Fruit fly (Drosophila melanogaster) whole organism, prepupa: ENCODE measurements around the gene Pss.
"Not testable (repeated sequence)": the region's sequence is repeated elsewhere in the genome, so short reads cannot be mapped to it uniquely, and the experiment has no call there.

ENCODE experiments used
- Blimp-1 ChIP-seq: fragments of 200-800 bp; sonication (Bioruptor generic); optimal IDR thresholded peaks from 3 replicates; lab custom pipeline; 2017; ENCODE audit warnings: missing biosample characterization, missing genetic modification characterization, mild to moderate bottlenecking, moderate library complexity, missing genetic modification reagents
- CG10631 ChIP-seq: fragments of 200-800 bp; sonication (Bioruptor generic); optimal IDR thresholded peaks from 2 replicates; lab custom pipeline; 2016; ENCODE audit warnings: missing biosample characterization, missing genetic modification characterization
- CG10669 ChIP-seq: fragments of 200-800 bp; sonication (Bioruptor generic); optimal IDR thresholded peaks from 3 replicates; lab custom pipeline; 2018; ENCODE audit warnings: missing biosample characterization, mild to moderate bottlenecking, missing genetic modification characterization, moderate library complexity
- CG11762 ChIP-seq: fragments of 200-800 bp; sonication (Bioruptor generic); optimal IDR thresholded peaks from 3 replicates; lab custom pipeline; 2016; ENCODE audit warnings: missing biosample characterization, missing genetic modification characterization; ENCODE audit not compliant: insufficient read depth
- CG11902 ChIP-seq: fragments of 200-800 bp; sonication (Bioruptor generic); optimal IDR thresholded peaks from 3 replicates; lab custom pipeline; 2016; ENCODE audit warnings: missing biosample characterization, missing genetic modification characterization
- CG15336 ChIP-seq: fragments of 200-800 bp; sonication (Bioruptor generic); IDR thresholded peaks from 2 replicates; pipeline ENCODE4 v1.3.6; 2022; ENCODE audit warnings: missing biosample characterization, missing genetic modification characterization
- CG1621 ChIP-seq: fragments of 200-800 bp; sonication (Bioruptor generic); optimal IDR thresholded peaks from 3 replicates; lab custom pipeline; 2018; ENCODE audit warnings: missing biosample characterization, mild to moderate bottlenecking, missing genetic modification characterization
- CG16779 ChIP-seq: fragments of 200-800 bp; sonication (Bioruptor generic); optimal IDR thresholded peaks from 3 replicates; lab custom pipeline; 2017; ENCODE audit warnings: missing biosample characterization, mild to moderate bottlenecking, missing genetic modification characterization
- CG3032 ChIP-seq: fragments of 200-800 bp; optimal IDR thresholded peaks from 2 replicates; lab custom pipeline; 2019; ENCODE audit warnings: missing biosample characterization, mild to moderate bottlenecking, missing genetic modification characterization, moderate library complexity
- CG32006 ChIP-seq: fragments of 200-800 bp; sonication (Bioruptor generic); optimal IDR thresholded peaks from 3 replicates; lab custom pipeline; 2017; ENCODE audit warnings: missing biosample characterization, mild to moderate bottlenecking, missing genetic modification characterization
- CG34406 ChIP-seq: fragments of 200-800 bp; sonication (Bioruptor generic); optimal IDR thresholded peaks from 3 replicates; lab custom pipeline; 2016; ENCODE audit warnings: missing biosample characterization, missing genetic modification characterization
- CG3919 ChIP-seq: fragments of 200-800 bp; sonication (Bioruptor generic); optimal IDR thresholded peaks from 3 replicates; lab custom pipeline; 2016; ENCODE audit warnings: missing biosample characterization, missing genetic modification characterization
- CG4318 ChIP-seq: fragments of 200-800 bp; sonication (Bioruptor generic); optimal IDR thresholded peaks from 3 replicates; lab custom pipeline; 2017; ENCODE audit warnings: missing biosample characterization, mild to moderate bottlenecking, missing genetic modification characterization
- CG6163 ChIP-seq: fragments of 200-800 bp; sonication (Bioruptor generic); IDR thresholded peaks from 3 replicates; pipeline ENCODE4 v1.3.6; 2022; ENCODE audit warnings: missing biosample characterization, missing genetic modification characterization
- CG6792 ChIP-seq: fragments of 200-800 bp; sonication (Bioruptor generic); optimal IDR thresholded peaks from 3 replicates; lab custom pipeline; 2016; ENCODE audit warnings: missing biosample characterization, missing genetic modification characterization
- CG6808 ChIP-seq: fragments of 200-800 bp; sonication (Bioruptor generic); optimal IDR thresholded peaks from 3 replicates; lab custom pipeline; 2017; ENCODE audit warnings: missing biosample characterization, missing genetic modification characterization, mild to moderate bottlenecking, moderate library complexity, missing genetic modification reagents
- CG7368 ChIP-seq: fragments of 200-800 bp; sonication (Bioruptor generic); optimal IDR thresholded peaks from 3 replicates; lab custom pipeline; 2016; ENCODE audit warnings: missing biosample characterization, missing genetic modification characterization
- CG8119 ChIP-seq: fragments of 200-800 bp; sonication (Bioruptor generic); IDR thresholded peaks from 3 replicates; pipeline ENCODE4 v1.3.6; 2022; ENCODE audit warnings: missing biosample characterization, missing genetic modification characterization
- CG8319 ChIP-seq: fragments of 200-800 bp; sonication (Bioruptor generic); optimal IDR thresholded peaks from 3 replicates; lab custom pipeline; 2016; ENCODE audit warnings: missing biosample characterization, missing genetic modification characterization
- CG8632 ChIP-seq: fragments of 200-800 bp; sonication (Bioruptor generic); optimal IDR thresholded peaks from 3 replicates; lab custom pipeline; 2016; ENCODE audit warnings: missing biosample characterization, missing genetic modification characterization
- CG9139 ChIP-seq: fragments of 200-800 bp; sonication (Bioruptor generic); optimal IDR thresholded peaks from 3 replicates; lab custom pipeline; 2017; ENCODE audit warnings: missing biosample characterization, mild to moderate bottlenecking, missing genetic modification characterization
- Eip75B ChIP-seq: fragments of 200-800 bp; sonication (Bioruptor generic); optimal IDR thresholded peaks from 3 replicates; lab custom pipeline; 2016; ENCODE audit warnings: missing biosample characterization, missing genetic modification characterization
- Eip78C ChIP-seq: fragments of 200-800 bp; sonication (Bioruptor generic); peaks from one replicate; lab custom pipeline; 2016; ENCODE audit warnings: missing biosample characterization, missing genetic modification characterization
- Eip93F ChIP-seq: fragments of 200-800 bp; sonication (Bioruptor generic); optimal IDR thresholded peaks from 2 replicates; lab custom pipeline; 2016; ENCODE audit warnings: missing biosample characterization, mild to moderate bottlenecking, missing genetic modification characterization
- Ets21C ChIP-seq: fragments of 200-800 bp; sonication (Bioruptor generic); optimal IDR thresholded peaks from 3 replicates; lab custom pipeline; 2016; ENCODE audit warnings: missing biosample characterization, missing genetic modification characterization
- Gug ChIP-seq: fragments of 200-800 bp; sonication (Bioruptor generic); IDR thresholded peaks from 2 replicates; pipeline ENCODE4 v1.3.6; 2022; ENCODE audit warnings: missing biosample characterization, missing genetic modification characterization
- Hr4 ChIP-seq: fragments of 200-800 bp; sonication (Bioruptor generic); optimal IDR thresholded peaks from 3 replicates; lab custom pipeline; 2016; ENCODE audit warnings: missing biosample characterization, missing genetic modification characterization
- Lpt ChIP-seq: fragments of 200-800 bp; sonication (Bioruptor generic); optimal IDR thresholded peaks from 3 replicates; lab custom pipeline; 2016; ENCODE audit warnings: missing biosample characterization, missing genetic modification characterization
- Met ChIP-seq: fragments of 200-800 bp; sonication (Bioruptor generic); optimal IDR thresholded peaks from 3 replicates; lab custom pipeline; 2016; ENCODE audit warnings: missing biosample characterization, missing genetic modification characterization
- Sox102F ChIP-seq: fragments of 200-800 bp; sonication (Bioruptor generic); optimal IDR thresholded peaks from 2 replicates; lab custom pipeline; 2016; ENCODE audit warnings: missing biosample characterization, mild to moderate bottlenecking, missing genetic modification characterization
- Sox14 ChIP-seq: fragments of 200-800 bp; sonication (Bioruptor generic); optimal IDR thresholded peaks from 3 replicates; lab custom pipeline; 2016; ENCODE audit warnings: missing biosample characterization, missing genetic modification characterization
- Sox15 ChIP-seq: fragments of 200-800 bp; sonication (Bioruptor generic); optimal IDR thresholded peaks from 3 replicates; lab custom pipeline; 2016; ENCODE audit warnings: missing biosample characterization, missing genetic modification characterization
- acj6 ChIP-seq: fragments of 200-800 bp; sonication (Bioruptor generic); optimal IDR thresholded peaks from 3 replicates; lab custom pipeline; 2016; ENCODE audit warnings: missing biosample characterization, missing genetic modification characterization
- cyc ChIP-seq: fragments of 200-800 bp; sonication (Bioruptor generic); optimal IDR thresholded peaks from 3 replicates; lab custom pipeline; 2016; ENCODE audit warnings: missing biosample characterization, missing genetic modification characterization
- dac ChIP-seq: fragments of 200-800 bp; sonication (Bioruptor generic); optimal IDR thresholded peaks from 2 replicates; lab custom pipeline; 2017; ENCODE audit warnings: missing biosample characterization, mild to moderate bottlenecking, missing genetic modification characterization
- eg ChIP-seq: fragments of 200-800 bp; sonication (Bioruptor generic); IDR thresholded peaks from 3 replicates; pipeline ENCODE4 v1.3.6; 2022; ENCODE audit warnings: missing biosample characterization, missing genetic modification characterization
- esn ChIP-seq: fragments of 200-800 bp; sonication (Bioruptor generic); optimal IDR thresholded peaks from 2 replicates; lab custom pipeline; 2016; ENCODE audit warnings: missing biosample characterization, mild to moderate bottlenecking, missing genetic modification characterization, moderate library complexity
- fd59A ChIP-seq: fragments of 200-800 bp; sonication (Bioruptor generic); optimal IDR thresholded peaks from 2 replicates; lab custom pipeline; 2017; ENCODE audit warnings: missing biosample characterization, mild to moderate bottlenecking, missing genetic modification characterization, missing genetic modification reagents
- fd85E ChIP-seq: fragments of 200-800 bp; sonication (Bioruptor generic); optimal IDR thresholded peaks from 3 replicates; lab custom pipeline; 2016; ENCODE audit warnings: missing biosample characterization, missing genetic modification characterization
- fkh ChIP-seq: fragments of 200-800 bp; sonication (Bioruptor generic); optimal IDR thresholded peaks from 3 replicates; lab custom pipeline; 2017; ENCODE audit warnings: missing biosample characterization, mild to moderate bottlenecking, missing genetic modification characterization, moderate library complexity
- lz ChIP-seq: fragments of 200-800 bp; sonication (Bioruptor generic); optimal IDR thresholded peaks from 3 replicates; lab custom pipeline; 2016; ENCODE audit warnings: missing biosample characterization, missing genetic modification characterization
- salr ChIP-seq, 2 experiments: fragments of 200-800 bp; sonication (Bioruptor generic); optimal IDR thresholded peaks; 3 replicates each; lab custom pipeline; 2016 to 2018; ENCODE audit warnings: missing biosample characterization in 2 of 2, missing genetic modification characterization in 2 of 2, mild to moderate bottlenecking in 1 of 2
- spab ChIP-seq: fragments of 200-800 bp; sonication (Bioruptor generic); optimal IDR thresholded peaks from 2 replicates; lab custom pipeline; 2017; ENCODE audit warnings: missing biosample characterization, mild to moderate bottlenecking, missing genetic modification characterization, missing genetic modification reagents
- ss ChIP-seq, 2 experiments: fragments of 200-800 bp; sonication (Bioruptor generic); optimal IDR thresholded peaks; 2 replicates in 1 of 2; 3 replicates in 1 of 2; lab custom pipeline; 2017 to 2018; ENCODE audit warnings: mild to moderate bottlenecking in 2 of 2, missing biosample characterization in 2 of 2, missing genetic modification characterization in 2 of 2, moderate library complexity in 1 of 2
- svp ChIP-seq: fragments of 200-800 bp; sonication (Bioruptor generic); peaks from one replicate; lab custom pipeline; 2016; ENCODE audit warnings: missing biosample characterization, missing genetic modification characterization
- vri ChIP-seq: fragments of 200-800 bp; sonication (Bioruptor generic); optimal IDR thresholded peaks from 3 replicates; lab custom pipeline; 2016; ENCODE audit warnings: missing biosample characterization, mild to moderate bottlenecking, missing genetic modification characterization

Pss gene

DNA sequence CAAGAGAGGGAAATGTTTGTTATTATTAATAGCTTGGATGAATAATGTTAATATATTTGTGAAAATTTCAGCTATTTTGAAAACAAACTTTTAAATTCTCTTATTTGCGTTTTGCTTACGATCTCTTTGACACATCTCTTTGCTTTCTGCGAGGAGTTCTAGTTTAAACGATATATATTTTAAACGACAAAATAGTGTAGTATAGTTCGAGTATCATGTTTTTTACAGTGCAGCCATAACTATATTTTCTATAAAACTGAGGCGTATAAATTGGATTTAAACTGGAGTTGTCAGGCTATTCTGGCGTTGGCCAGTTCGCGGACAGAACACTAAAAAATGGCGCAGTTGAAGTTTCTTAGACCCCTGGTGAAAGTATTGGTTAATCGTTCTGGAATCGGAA is 26.4 kb downstream of the Pss start, which contains the start of gene CG18281:
Gene CG18281 (plus strand): TSS at position 301 of the 400 bp plus-strand sequence.
- TF ChIP-seq CG6808, Blimp-1, cyc (GFP tag; lab: Kevin White, UChicago): not testable (repeated sequence)

DNA sequence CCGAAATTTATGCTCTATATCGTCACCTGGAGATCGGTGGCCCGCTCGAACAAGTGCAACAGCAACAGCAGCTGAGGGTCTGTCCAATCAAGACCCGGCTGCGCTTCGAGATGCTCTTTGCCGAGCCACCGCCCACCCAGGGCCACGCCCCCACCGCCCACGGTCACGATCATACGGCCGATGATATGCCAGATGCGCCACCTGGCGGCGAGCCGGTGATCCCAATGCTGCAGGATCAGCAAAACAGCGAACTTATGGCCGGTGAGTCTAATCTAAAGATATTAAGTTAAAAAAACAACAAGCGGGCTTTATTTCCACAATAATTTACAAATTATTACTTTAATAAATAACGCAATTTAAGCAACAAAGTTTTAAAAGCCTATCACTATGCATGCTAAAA is 27.8 kb downstream of the Pss start:
- TF ChIP-seq CG34406 (no peak), acj6 (GFP tag; lab: Kevin White, UChicago) (no peak)

dm6 chr3L:20497124-20497996 is 28.6 kb downstream of the Pss start, which contains the start of gene CG32425:
TSS of gene CG32425 (plus strand) at chr3L:20497323.
- no peak for TF ChIP-seq cyc (GFP tag; lab: Kevin White, UChicago)
- TF ChIP-seq CG8319 (GFP tag; lab: Kevin White, UChicago) = no peak
- no peak for TF ChIP-seq Sox102F (GFP tag; lab: Kevin White, UChicago)
- no peak for TF ChIP-seq CG10631
- no peak for TF ChIP-seq spab (GFP tag; lab: Kevin White, UChicago)
- no peak for TF ChIP-seq Lpt (GFP tag; lab: Kevin White, UChicago)
- TF ChIP-seq Hr4 (GFP tag; lab: Kevin White, UChicago) = peak; percentile 12
- no peak for TF ChIP-seq CG16779 (tag; lab: Kevin White, UChicago)
- TF ChIP-seq CG11762 (GFP tag; lab: Kevin White, UChicago) = no peak
- TF ChIP-seq CG11902 (GFP tag; lab: Kevin White, UChicago) = no peak
- peak; percentile 33 for TF ChIP-seq Eip75B
- no peak for TF ChIP-seq lz (GFP tag; lab: Kevin White, UChicago)
- TF ChIP-seq Ets21C (GFP tag; lab: Kevin White, UChicago) = no peak
- TF ChIP-seq CG3919 (GFP tag; lab: Kevin White, UChicago) = no peak
- TF ChIP-seq esn (GFP tag; lab: Kevin White, UChicago) = no peak
- no peak for TF ChIP-seq CG34406
- TF ChIP-seq Eip78C (GFP tag; lab: Kevin White, UChicago) = peak; percentile 37
- TF ChIP-seq CG8119 = no peak
- no peak for TF ChIP-seq svp (GFP tag; lab: Kevin White, UChicago)
- no peak for TF ChIP-seq fd59A (GFP tag; lab: Kevin White, UChicago)
- no peak for TF ChIP-seq CG32006 (GFP tag; lab: Kevin White, UChicago)
- no peak for TF ChIP-seq Gug (GFP tag; lab: Robert Waterston, UW)
- no peak for TF ChIP-seq eg
- TF ChIP-seq CG1621 (tag; lab: Kevin White, UChicago) = peak; percentile 94
- TF ChIP-seq vri (GFP tag; lab: Kevin White, UChicago) = peak; percentile 88
- no peak for TF ChIP-seq Eip93F (GFP tag; lab: Kevin White, UChicago)
- TF ChIP-seq CG15336 (GFP tag; lab: Robert Waterston, UW) = no peak
- no peak for TF ChIP-seq CG6792 (GFP tag; lab: Kevin White, UChicago)
- no peak for TF ChIP-seq salr (GFP tag; optimal IDR thresholded peaks at IDR 0.05; lab: Kevin White, UChicago)
- peak; percentile 30 for TF ChIP-seq CG6808 (GFP tag; lab: Kevin White, UChicago)
- TF ChIP-seq CG6163 (GFP tag; lab: Robert Waterston, UW) = no peak
- TF ChIP-seq CG8632 (GFP tag; lab: Kevin White, UChicago) = no peak
- TF ChIP-seq CG3032 = no peak
- TF ChIP-seq CG4318 (GFP tag; lab: Kevin White, UChicago) = no peak
- TF ChIP-seq CG10669 (GFP tag; lab: Kevin White, UChicago) = no peak
- peak; percentile 47 for TF ChIP-seq fkh (GFP tag; lab: Kevin White, UChicago)
- TF ChIP-seq Sox14 (GFP tag; lab: Kevin White, UChicago) = peak; percentile 8
- no peak for TF ChIP-seq CG7368
- no peak for TF ChIP-seq CG9139 (GFP tag; lab: Kevin White, UChicago)
- TF ChIP-seq Sox15 (GFP tag; lab: Kevin White, UChicago) = no peak
- no peak for TF ChIP-seq fd85E
- no peak for TF ChIP-seq dac
- TF ChIP-seq Met = no peak
- TF ChIP-seq ss (GFP tag; optimal IDR thresholded peaks at IDR 0.05; lab: Kevin White, UChicago) = no peak
